Fruit fly (Drosophila melanogaster) whole organism, wandering third instar larva: ENCODE results near the gene Pak3.

Experiments
- Abd-B ChIP-seq: fragments of >200 bp; optimal IDR thresholded peaks from 2 replicates; lab custom pipeline; 2017; ENCODE audit warnings: missing biosample characterization, missing genetic modification characterization
- CG9705 ChIP-seq: fragments of 200-800 bp; sonication (Bioruptor generic); optimal IDR thresholded peaks from 2 replicates; lab custom pipeline; 2018; ENCODE audit warnings: missing biosample characterization, mild to moderate bottlenecking, missing genetic modification characterization
- GATAd ChIP-seq: sonication (Bioruptor generic); optimal IDR thresholded peaks from 2 replicates; lab custom pipeline; 2016; ENCODE audit warnings: missing biosample characterization, missing genetic modification characterization
- HLH106 ChIP-seq: fragments of 200-800 bp; optimal IDR thresholded peaks from 3 replicates; lab custom pipeline; 2019; ENCODE audit warnings: missing biosample characterization, mild to moderate bottlenecking, missing genetic modification characterization, moderate library complexity
- OdsH ChIP-seq: fragments of 200-800 bp; sonication (Bioruptor generic); optimal IDR thresholded peaks from 2 replicates; lab custom pipeline; 2016; ENCODE audit warnings: missing biosample characterization, mild to moderate bottlenecking, missing genetic modification characterization
- Rel ChIP-seq, 2 experiments: fragments of 200-800 bp; sonication (Bioruptor generic) in 1 of 2; optimal IDR thresholded peaks; 2 replicates in 1 of 2; 3 replicates in 1 of 2; lab custom pipeline; 2016 to 2019; ENCODE audit warnings: mild to moderate bottlenecking in 2 of 2, missing biosample characterization in 2 of 2, missing genetic modification characterization in 2 of 2, moderate library complexity in 1 of 2
- dl ChIP-seq, 2 experiments: fragments of 175-275, 200-275 bp in 1 of 2; fragments of 200-275 bp in 1 of 2; sonication (Bioruptor generic); optimal IDR thresholded peaks; lab custom pipeline; 2018; ENCODE audit warnings: mild to moderate bottlenecking in 2 of 2, missing biosample characterization in 2 of 2, missing genetic modification characterization in 2 of 2, moderate library complexity in 2 of 2; ENCODE audit not compliant: partially characterized antibody in 2 of 2, insufficient read depth in 1 of 2
- dsf ChIP-seq: sonication (Bioruptor generic); optimal IDR thresholded peaks from 2 replicates; lab custom pipeline; 2016; ENCODE audit warnings: missing biosample characterization, missing genetic modification characterization, borderline replicate concordance
- psq ChIP-seq: fragments of 200-800 bp; sonication (Bioruptor generic); optimal IDR thresholded peaks from 3 replicates; lab custom pipeline; 2017; ENCODE audit warnings: missing biosample characterization, mild to moderate bottlenecking, missing genetic modification characterization, moderate library complexity
- tai ChIP-seq: sonication (Bioruptor generic); optimal IDR thresholded peaks from 2 replicates; lab custom pipeline; 2016; ENCODE audit warnings: missing biosample characterization, missing genetic modification characterization
- usp ChIP-seq: fragments of >200 bp; optimal IDR thresholded peaks from 2 replicates; lab custom pipeline; 2017; ENCODE audit warnings: missing biosample characterization, missing genetic modification characterization

DNA sequence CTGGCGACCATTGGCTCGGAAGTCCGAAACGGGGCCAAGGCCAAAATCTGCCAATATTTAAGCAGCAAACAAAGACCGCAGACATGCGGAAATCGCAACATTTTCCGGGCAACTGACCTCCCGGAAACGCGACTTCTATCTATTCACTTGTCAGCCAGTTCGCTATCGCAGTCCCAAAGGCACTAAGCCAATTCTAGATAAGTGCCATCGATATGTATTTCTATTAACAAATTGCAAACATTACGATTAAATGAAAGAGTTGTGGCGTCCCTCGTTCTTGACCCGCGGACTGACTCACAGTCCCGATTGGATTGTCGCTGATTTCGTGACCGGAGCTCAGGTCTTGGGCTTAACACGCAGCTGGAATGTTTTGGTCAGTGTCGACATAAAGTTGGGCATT is 45.2 kb upstream of the Pak3 start, which contains the start of gene Gr89a:
- TF ChIP-seq GATAd (GFP tag; lab: Kevin White, UChicago) (no peak), CG9705 (GFP tag; lab: Kevin White, UChicago) (no peak), tai (GFP tag; lab: Kevin White, UChicago) (no peak), usp (no peak), HLH106 (tag; lab: Kevin White, UChicago) (no peak), Abd-B (GFP tag; lab: Kevin White, UChicago) (no peak), psq (GFP tag; lab: Kevin White, UChicago) (no peak), dl (GFP tag; optimal IDR thresholded peaks at IDR 0.05; lab: Kevin White, UChicago; ENCODE audit: insufficient read depth in 1 of 2, partially characterized antibody in 2 of 2) (no peak), dsf (GFP tag; lab: Kevin White, UChicago) (no peak), Rel (GFP tag; optimal IDR thresholded peaks at IDR 0.05; lab: Kevin White, UChicago) (no peak), Rel (tag; optimal IDR thresholded peaks at IDR 0.05; lab: Kevin White, UChicago) (no peak), OdsH (no peak)
